Worm (Caenorhabditis elegans) whole organism, young adult: ENCODE data around the gene cpna-5.

ENCODE experiments used
- B0019.2 ChIP-seq: fragments of 200-800 bp; sonication (Bioruptor generic); conservative IDR thresholded peaks from 2 replicates; pipeline ENCODE4 v1.3.6; 2022; ENCODE audit warnings: missing genetic modification reagents, missing genetic modification characterization, missing compliant biosample characterization
- F33H1.4 ChIP-seq: fragments of 200-800 bp; sonication (Bioruptor generic); IDR thresholded peaks from 2 replicates; pipeline ENCODE4 v1.3.6; 2022; ENCODE audit warnings: missing genetic modification reagents, missing genetic modification characterization, missing compliant biosample characterization
- ZK185.1 ChIP-seq: sonication (generic microtip); optimal IDR thresholded peaks from 2 replicates; lab custom pipeline; 2016; ENCODE audit warnings: mild to moderate bottlenecking, missing genetic modification characterization, missing compliant biosample characterization; ENCODE audit not compliant: poor library complexity, severe bottlenecking
- ama-1 ChIP-seq, 3 experiments: fragments of 150-350 bp in 1 of 3; sonication (generic microtip) in 2 of 3; optimal IDR thresholded peaks; 2 replicates each; lab custom pipeline; 2014 to 2018; ENCODE audit warnings: missing biosample characterization in 2 of 3, missing genetic modification characterization in 2 of 3, missing genetic modification reagents in 2 of 3
- ceh-79 ChIP-seq: sonication (generic microtip); optimal IDR thresholded peaks from 2 replicates; lab custom pipeline; 2017; ENCODE audit warnings: mild to moderate bottlenecking, missing genetic modification characterization, missing compliant biosample characterization
- him-1 ChIP-seq: sonication (generic microtip); optimal IDR thresholded peaks from 2 replicates; lab custom pipeline; 2016; ENCODE audit warnings: missing genotype, missing genetic modification reagents, missing genetic modification characterization, missing compliant biosample characterization
- lin-26 ChIP-seq: fragments of 200-800 bp; sonication (Bioruptor generic); IDR thresholded peaks from 2 replicates; pipeline ENCODE4 v1.3.6; 2022; ENCODE audit warnings: missing genetic modification reagents, missing genetic modification characterization, missing compliant biosample characterization
- madf-6 ChIP-seq: fragments of 200-800 bp; sonication (Bioruptor generic); IDR thresholded peaks from 2 replicates; pipeline ENCODE4 v1.3.6; 2022; ENCODE audit warnings: missing genetic modification reagents, missing genetic modification characterization, missing compliant biosample characterization
- pbrm-1 ChIP-seq: fragments of 200-800 bp; sonication (Bioruptor generic); IDR thresholded peaks from 2 replicates; pipeline ENCODE4 v1.3.6; 2022; ENCODE audit warnings: missing genetic modification reagents, missing genetic modification characterization, missing compliant biosample characterization
- unc-130 ChIP-seq: sonication (generic microtip); optimal IDR thresholded peaks from 2 replicates; lab custom pipeline; 2016; ENCODE audit warnings: missing genetic modification reagents, missing genetic modification characterization, missing compliant biosample characterization
- unc-62 ChIP-seq: fragments of 150-350 bp; optimal IDR thresholded peaks from 2 replicates; lab custom pipeline; 2014; ENCODE audit warnings: missing biosample characterization, missing genetic modification reagents, missing genetic modification characterization

DNA sequence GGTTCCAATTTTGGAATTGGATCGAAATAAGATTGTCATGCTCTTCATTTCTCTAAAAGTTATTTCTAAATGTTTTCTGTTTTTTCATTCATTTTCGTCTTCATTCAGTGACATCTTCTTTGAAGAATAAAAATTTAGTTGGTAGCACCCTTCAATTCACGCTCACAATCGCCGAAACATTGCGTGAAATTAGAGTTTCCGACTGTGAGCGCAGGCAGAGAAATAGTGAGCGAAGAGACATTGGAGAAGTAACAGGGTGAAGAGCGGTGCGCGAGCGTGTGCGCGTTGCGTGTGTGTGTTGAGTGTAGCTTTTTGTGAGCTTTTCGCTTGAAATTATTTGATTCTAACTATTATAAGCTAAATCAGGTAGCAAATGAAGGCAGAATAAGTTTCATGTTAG, 49.0 kb downstream of the cpna-5 start:
- TF ChIP-seq him-1 (tag; lab: Kevin White, UChicago) (no peak), unc-62 (GFP tag; lab: Kevin White, UChicago) (no peak), madf-6 (no peak), ZK185.1 (tag; lab: Kevin White, UChicago) (no peak), pbrm-1 (GFP tag; lab: Robert Waterston, UW) (0 out of 2 replicates have a peak, but pooled peaks have one; percentile 31), lin-26 (GFP tag; lab: Robert Waterston, UW) (no peak), B0019.2 (no peak), F33H1.4 (GFP tag; lab: Robert Waterston, UW) (no peak), unc-130 (GFP tag; lab: Kevin White, UChicago) (no peak), ama-1 (optimal IDR thresholded peaks at IDR 0.05; lab: Kevin White, UChicago) (no peak), ama-1 (GFP tag; optimal IDR thresholded peaks at IDR 0.05; lab: Kevin White, UChicago) (no peak), ceh-79 (tag; lab: Kevin White, UChicago) (no peak)
